Worm (Caenorhabditis elegans): ENCODE data around the gene mmab-1.

mmab-1 gene

ce11 chrIII:4899728-4900127 is 22.2 kb downstream of the mmab-1 start (continued):
- peak in 2 of 3 experiments; percentile 68 to 96 for TF ChIP-seq lin-35 (GFP tag; optimal IDR thresholded peaks at IDR 0.05)
- TF ChIP-seq ama-1 (optimal IDR thresholded peaks at IDR 0.05) = no peak
- no peak for TF ChIP-seq ama-1 (GFP tag; optimal IDR thresholded peaks at IDR 0.05)
- peak; percentile 95 for TF ChIP-seq madf-10 (tag; optimal IDR thresholded peaks at IDR 0.05)
- peak; percentile 87 for TF ChIP-seq ztf-18 (tag; optimal IDR thresholded peaks at IDR 0.05)
- peak; percentile 6 for TF ChIP-seq F49E8.2 (tag; optimal IDR thresholded peaks at IDR 0.05; ENCODE audit: insufficient read depth)
- TF ChIP-seq B0336.3 (GFP tag; IDR thresholded peaks at IDR 0.05) = peak; percentile 100
- no peak for TF ChIP-seq ccch-3 (GFP tag; optimal IDR thresholded peaks at IDR 0.05)
- TF ChIP-seq akir-1 (GFP tag; optimal IDR thresholded peaks at IDR 0.05) = peak; percentile 86
- peak; percentile 7 for TF ChIP-seq dpff-1 (tag; optimal IDR thresholded peaks at IDR 0.05)
- peak; percentile 98 for TF ChIP-seq egl-44 (GFP tag; IDR thresholded peaks at IDR 0.05)
- peak; percentile 97 for TF ChIP-seq pbrm-1 (GFP tag; IDR thresholded peaks at IDR 0.05)
- TF ChIP-seq F39B2.1 (GFP tag; IDR thresholded peaks at IDR 0.05) = no peak
- no peak for TF ChIP-seq lsy-27 (tag; optimal IDR thresholded peaks at IDR 0.05; ENCODE audit: borderline replicate concordance, insufficient read depth)
- peak; percentile 64 for TF ChIP-seq zim-3 (tag; optimal IDR thresholded peaks at IDR 0.05)
- TF ChIP-seq T26A5.8 (tag; optimal IDR thresholded peaks at IDR 0.05) = no peak
- TF ChIP-seq ceh-58 (GFP tag; IDR thresholded peaks at IDR 0.05) = peak; percentile 84; the same call in 1 of the 2 replicates
- TF ChIP-seq sdz-38 (tag; optimal IDR thresholded peaks at IDR 0.05) = no peak
- TF ChIP-seq C06A6.2 (GFP tag; conservative IDR thresholded peaks at IDR 0.05) = peak; percentile 100
- peak; percentile 91 for TF ChIP-seq die-1 (tag; optimal IDR thresholded peaks at IDR 0.05)
- no peak for TF ChIP-seq rec-8 (tag; optimal IDR thresholded peaks at IDR 0.05)
- TF ChIP-seq ztf-6 (GFP tag; IDR thresholded peaks at IDR 0.05) = peak; percentile 96
- TF ChIP-seq madf-6 (GFP tag; IDR thresholded peaks at IDR 0.05) = peak; percentile 78
- TF ChIP-seq ekl-4 (GFP tag; IDR thresholded peaks at IDR 0.05) = peak; percentile 98
- TF ChIP-seq attf-5 (GFP tag; optimal IDR thresholded peaks at IDR 0.05) = peak; percentile 99
- peak; percentile 86; the same call in 1 of the 2 replicates for TF ChIP-seq lag-1 (GFP tag; IDR thresholded peaks at IDR 0.05)
- no peak for TF ChIP-seq F55B11.4 (tag; optimal IDR thresholded peaks at IDR 0.05; ENCODE audit: borderline replicate concordance, insufficient read depth)
- peak; percentile 97 for TF ChIP-seq sea-2 (GFP tag; IDR thresholded peaks at IDR 0.05)
- TF ChIP-seq chd-7 (tag; optimal IDR thresholded peaks at IDR 0.05) = peak; percentile 100
- peak; percentile 37 for TF ChIP-seq B0261.1 (tag; optimal IDR thresholded peaks at IDR 0.05)
- no peak for TF ChIP-seq ceh-40 (GFP tag; IDR thresholded peaks at IDR 0.05)
- peak; percentile 93 for TF ChIP-seq ceh-79 (tag; optimal IDR thresholded peaks at IDR 0.05)
- peak; percentile 58 for TF ChIP-seq F57C9.4 (tag; optimal IDR thresholded peaks at IDR 0.05)
- TF ChIP-seq lin-26 (GFP tag; IDR thresholded peaks at IDR 0.05) = peak; percentile 92
- peak; percentile 83; the same call in 1 of the 2 replicates for TF ChIP-seq hmg-20 (GFP tag; IDR thresholded peaks at IDR 0.05)
- peak; percentile 77 for TF ChIP-seq unc-62 (GFP tag; optimal IDR thresholded peaks at IDR 0.05)
- TF ChIP-seq Y56A3A.18 (GFP tag; IDR thresholded peaks at IDR 0.05) = peak; percentile 88
- no peak for TF ChIP-seq cebp-2 (GFP tag; IDR thresholded peaks at IDR 0.05)
- peak; percentile 94 for TF ChIP-seq egl-18 (GFP tag; IDR thresholded peaks at IDR 0.05)
- peak; percentile 93 for TF ChIP-seq B0035.1 (tag; optimal IDR thresholded peaks at IDR 0.05)
- TF ChIP-seq ceh-100 (GFP tag; IDR thresholded peaks at IDR 0.05) = peak; percentile 90
- TF ChIP-seq rcor-1 (GFP tag; IDR thresholded peaks at IDR 0.05) = peak; percentile 96
- TF ChIP-seq tbx-9 (tag; optimal IDR thresholded peaks at IDR 0.05; ENCODE audit: borderline replicate concordance) = no peak
- TF ChIP-seq ztf-25 (GFP tag; IDR thresholded peaks at IDR 0.05) = 0 out of 2 replicates have a peak, but pooled peaks have one; percentile 70
- TF ChIP-seq Y95B8A.8 (GFP tag; IDR thresholded peaks at IDR 0.05) = peak; percentile 96
- peak; percentile 77 for TF ChIP-seq tbp1 (GFP tag; optimal IDR thresholded peaks at IDR 0.05)
- TF ChIP-seq dpl-1 (GFP tag; optimal IDR thresholded peaks at IDR 0.05) = peak; percentile 32
- TF ChIP-seq ztf-28 (GFP tag; IDR thresholded peaks at IDR 0.05) = peak; percentile 86
- TF ChIP-seq lin-40 (tag; optimal IDR thresholded peaks at IDR 0.05) = peak; percentile 99

Data from whole organism, young adult.